Worm (Caenorhabditis elegans) whole organism, young adult: ENCODE measurements around the gene ZK1290.1.

ENCODE experiments used
- F55B11.4 ChIP-seq: sonication (generic microtip); optimal IDR thresholded peaks from 2 replicates; lab custom pipeline; 2016; ENCODE audit warnings: missing compliant biosample characterization, missing genetic modification characterization, borderline replicate concordance; ENCODE audit not compliant: insufficient read depth
- Y56A3A.18 ChIP-seq: fragments of 200-800 bp; sonication (Bioruptor generic); IDR thresholded peaks from 2 replicates; pipeline ENCODE4 v1.3.6; 2022; ENCODE audit warnings: missing genetic modification reagents, missing genetic modification characterization, missing compliant biosample characterization
- ama-1 ChIP-seq, 3 experiments: fragments of 150-350 bp in 1 of 3; sonication (generic microtip) in 2 of 3; optimal IDR thresholded peaks; 2 replicates each; lab custom pipeline; 2014 to 2018; ENCODE audit warnings: missing biosample characterization in 2 of 3, missing genetic modification characterization in 2 of 3, missing genetic modification reagents in 2 of 3
- attf-5 ChIP-seq: fragments of 200-800 bp; sonication (Bioruptor generic); optimal IDR thresholded peaks from 2 replicates; lab custom pipeline; 2018; ENCODE audit warnings: mild to moderate bottlenecking, missing genetic modification characterization, missing compliant biosample characterization
- cebp-2 ChIP-seq: fragments of 200-800 bp; sonication (Bioruptor generic); IDR thresholded peaks from 2 replicates; pipeline ENCODE4 v1.3.6; 2022; ENCODE audit warnings: missing genetic modification characterization, missing compliant biosample characterization
- ets-4 ChIP-seq: fragments of 200-800 bp; sonication (Bioruptor generic); optimal IDR thresholded peaks from 2 replicates; lab custom pipeline; 2018; ENCODE audit warnings: mild to moderate bottlenecking, missing genetic modification characterization, missing compliant biosample characterization
- snpc-1.1 ChIP-seq: sonication (generic microtip); optimal IDR thresholded peaks from 2 replicates; lab custom pipeline; 2017; ENCODE audit warnings: missing genetic modification characterization, mild to moderate bottlenecking, missing compliant biosample characterization, antibody characterized with exemption, moderate library complexity, missing genotype, missing genetic modification reagents; ENCODE audit not compliant: insufficient read depth
- ztf-26 ChIP-seq: sonication (generic microtip); optimal IDR thresholded peaks from 2 replicates; lab custom pipeline; 2017; ENCODE audit warnings: missing genetic modification characterization, missing compliant biosample characterization

DNA sequence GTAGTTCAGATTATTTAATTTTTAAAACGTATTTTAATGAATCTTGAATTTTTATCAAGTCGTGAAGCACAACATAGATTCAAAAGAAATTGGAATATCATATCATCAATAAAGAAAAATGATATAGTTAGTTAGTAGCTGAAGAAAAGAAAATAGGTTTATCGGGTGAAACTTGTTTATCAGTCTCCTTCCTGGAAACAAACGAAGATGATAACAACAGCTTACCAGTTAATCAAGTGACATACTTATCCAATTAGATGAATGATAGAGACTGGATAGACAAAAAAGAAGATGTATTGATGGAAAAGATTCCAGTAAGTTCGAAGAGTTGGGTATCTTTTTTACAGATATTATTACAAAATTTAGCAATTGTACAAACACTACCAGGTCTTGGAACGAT is 18.6 kb upstream of the ZK1290.1 start:
- TF ChIP-seq ama-1 (optimal IDR thresholded peaks at IDR 0.05; lab: Kevin White, UChicago) (no peak), ama-1 (GFP tag; optimal IDR thresholded peaks at IDR 0.05; lab: Kevin White, UChicago) (no peak), Y56A3A.18 (GFP tag; lab: Robert Waterston, UW) (no peak), attf-5 (no peak), ets-4 (GFP tag; lab: Kevin White, UChicago) (no peak), F55B11.4 (tag; lab: Kevin White, UChicago) (no peak), snpc-1.1 (tag; lab: Kevin White, UChicago) (no peak), cebp-2 (GFP tag; lab: Robert Waterston, UW) (no peak), ztf-26 (tag; lab: Kevin White, UChicago) (no peak)
